Worm (Caenorhabditis elegans): ENCODE measurements around the gene F59B1.4.

DNA sequence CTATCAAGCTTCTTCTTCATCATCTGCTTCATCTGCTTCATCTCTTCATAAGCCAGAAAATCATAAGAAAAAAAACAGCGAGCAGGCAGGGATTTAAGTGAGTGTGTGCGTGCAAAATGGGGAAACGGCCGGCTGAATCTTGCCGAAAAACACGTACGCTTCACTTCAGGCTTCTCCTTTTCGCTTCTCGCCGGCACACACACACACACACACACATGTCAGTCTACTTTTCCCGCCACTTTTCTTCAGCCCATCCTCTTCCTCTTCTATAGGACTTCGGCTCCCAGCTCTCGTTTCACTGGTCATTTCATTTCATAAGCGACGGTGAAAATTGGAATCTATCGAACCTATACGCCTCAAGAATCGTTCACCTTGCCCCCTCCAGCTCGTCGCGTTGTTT lies 47.6 kb downstream of the F59B1.4 start:
- no peak for TF ChIP-seq zag-1 (tag; optimal IDR thresholded peaks at IDR 0.05)
- no peak for TF ChIP-seq nhr-77 (tag; optimal IDR thresholded peaks at IDR 0.05)
- no peak for TF ChIP-seq ceh-9 (tag; optimal IDR thresholded peaks at IDR 0.05)
- TF ChIP-seq nhr-28 (tag; optimal IDR thresholded peaks at IDR 0.05) = no peak
- TF ChIP-seq ZK546.5 (tag; optimal IDR thresholded peaks at IDR 0.05) = no peak
- TF ChIP-seq snpc-4 (tag; optimal IDR thresholded peaks at IDR 0.05) = no peak
- no peak for TF ChIP-seq fkh-10 (GFP tag; optimal IDR thresholded peaks at IDR 0.05)
- no peak for TF ChIP-seq egl-27 (tag; optimal IDR thresholded peaks at IDR 0.05)
- TF ChIP-seq nhr-11 (tag; optimal IDR thresholded peaks at IDR 0.05) = no peak
- no peak for TF ChIP-seq ceh-82 (tag; optimal IDR thresholded peaks at IDR 0.05)
- no peak for TF ChIP-seq lin-15B (tag; optimal IDR thresholded peaks at IDR 0.05)
- TF ChIP-seq mdl-1 (tag; optimal IDR thresholded peaks at IDR 0.05) = no peak
- TF ChIP-seq ama-1 (optimal IDR thresholded peaks at IDR 0.05) = no peak
- TF ChIP-seq tbx-2 (tag; optimal IDR thresholded peaks at IDR 0.05) = no peak

All from whole organism, L3 larva.